Worm (Caenorhabditis elegans): ENCODE data around the gene tag-281.

ce11 chrII:12435202-12435872, 24.2 kb upstream of the tag-281 start:
- no peak for TF ChIP-seq nhr-11 (tag; optimal IDR thresholded peaks at IDR 0.05)
- TF ChIP-seq F13H6.1 (tag; optimal IDR thresholded peaks at IDR 0.05): no peak
- no peak for TF ChIP-seq fkh-6 (tag; optimal IDR thresholded peaks at IDR 0.05)
- TF ChIP-seq pha-4 (tag; optimal IDR thresholded peaks at IDR 0.05): no peak
- no peak for TF ChIP-seq elt-2 (tag; optimal IDR thresholded peaks at IDR 0.05)
- TF ChIP-seq C08G9.2 (tag; optimal IDR thresholded peaks at IDR 0.05): no peak
- no peak for TF ChIP-seq tbx-7 (tag; optimal IDR thresholded peaks at IDR 0.05)
- no peak for TF ChIP-seq ama-1 (optimal IDR thresholded peaks at IDR 0.05)
- TF ChIP-seq fax-1 (tag; optimal IDR thresholded peaks at IDR 0.05): no peak
- no peak for TF ChIP-seq ceh-6 (GFP tag; optimal IDR thresholded peaks at IDR 0.05)
- TF ChIP-seq nfya-1 (tag; optimal IDR thresholded peaks at IDR 0.05): no peak

All from whole organism, late embryonic.